Worm (Caenorhabditis elegans): ENCODE results near the gene clec-265.

clec-265 gene

DNA sequence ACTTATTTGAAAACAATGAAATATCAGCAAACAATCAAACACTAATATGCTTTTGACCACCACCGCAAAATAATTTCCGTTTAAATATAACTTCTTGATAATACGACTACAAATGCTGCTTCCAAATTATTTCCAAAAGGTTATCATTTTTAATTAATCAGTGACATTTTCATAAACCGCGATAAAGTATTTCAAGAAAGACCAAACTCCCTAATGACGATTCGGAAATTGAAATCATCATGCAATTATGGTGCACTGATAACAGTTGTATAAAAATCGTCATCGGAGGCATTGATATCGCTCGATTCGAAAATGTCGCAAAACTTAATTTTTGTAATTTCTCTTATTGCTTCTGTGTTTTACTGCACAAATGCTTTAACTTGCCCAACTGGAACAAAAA lies at the start of gene clec-265:
Gene clec-265, plus strand, starts transcription at position 300 of the 400 bp plus-strand sequence.
- no peak for TF ChIP-seq ama-1 (optimal IDR thresholded peaks at IDR 0.05)

DNA sequence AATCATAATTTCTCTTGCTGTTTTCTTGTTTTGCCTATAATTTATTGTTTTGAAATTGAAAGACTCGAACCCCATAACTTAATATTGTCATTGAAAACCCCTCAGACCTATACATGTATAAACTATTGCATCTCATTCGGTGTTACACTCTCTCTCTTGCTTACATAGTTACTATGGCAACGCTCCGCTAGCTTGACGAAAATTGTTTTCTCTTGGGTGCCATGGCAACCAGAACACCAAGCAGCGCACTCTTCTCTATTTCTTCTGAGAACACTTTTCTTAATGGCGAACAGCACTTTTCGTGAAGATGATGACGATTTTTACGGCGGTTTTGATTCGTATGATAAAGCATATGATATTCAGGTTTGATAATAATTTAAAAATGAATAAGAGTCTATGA lies 47.6 kb upstream of the clec-265 start, which contains the start of gene osm-5:
Gene osm-5, plus strand, starts transcription at position 268 of the 400 bp plus-strand sequence.
- TF ChIP-seq hmbx-1 (tag; optimal IDR thresholded peaks at IDR 0.05) (no peak), aly-1 (tag; optimal IDR thresholded peaks at IDR 0.05) (no peak), tbx-37 (GFP tag; conservative IDR thresholded peaks at IDR 0.05) (no peak), sea-1 (GFP tag; conservative IDR thresholded peaks at IDR 0.05) (no peak), hnd-1 (tag; optimal IDR thresholded peaks at IDR 0.05) (no peak), hmg-4 (GFP tag; optimal IDR thresholded peaks at IDR 0.05) (no peak), ceh-13 (GFP tag; optimal IDR thresholded peaks at IDR 0.05) (no peak), tra-4 (tag; optimal IDR thresholded peaks at IDR 0.05) (no peak)

DNA sequence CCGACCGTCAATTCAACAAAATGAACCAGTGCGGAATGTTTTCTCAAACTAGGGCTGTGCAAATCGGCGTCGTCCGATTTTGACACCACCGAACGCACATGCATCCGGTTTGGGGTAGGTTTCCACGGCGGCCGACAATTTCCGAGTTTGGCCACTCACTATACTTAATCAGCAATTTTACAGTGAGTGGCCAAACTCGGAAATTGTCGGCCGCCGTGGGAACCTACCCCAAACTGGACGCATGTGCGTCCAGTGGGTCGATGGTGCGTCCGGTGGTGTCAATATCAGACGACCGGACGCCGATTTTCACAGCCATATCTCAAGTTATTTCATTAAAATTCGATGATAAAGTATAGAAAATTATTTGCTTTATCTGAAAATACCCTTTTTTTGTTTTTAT lies 41.4 kb upstream of the clec-265 start:
- no peak for TF ChIP-seq hmg-4 (GFP tag; optimal IDR thresholded peaks at IDR 0.05)
- TF ChIP-seq tbx-37 (GFP tag; conservative IDR thresholded peaks at IDR 0.05), result no peak
- 0 out of 2 replicates have a peak, but pooled peaks have one; percentile 8 for TF ChIP-seq pes-1 (GFP tag; IDR thresholded peaks at IDR 0.05)
- no peak for TF ChIP-seq sea-1 (GFP tag; conservative IDR thresholded peaks at IDR 0.05)
- no peak for TF ChIP-seq ets-7 (tag; optimal IDR thresholded peaks at IDR 0.05)
- no peak for TF ChIP-seq tbx-11 (GFP tag; IDR thresholded peaks at IDR 0.05)

DNA sequence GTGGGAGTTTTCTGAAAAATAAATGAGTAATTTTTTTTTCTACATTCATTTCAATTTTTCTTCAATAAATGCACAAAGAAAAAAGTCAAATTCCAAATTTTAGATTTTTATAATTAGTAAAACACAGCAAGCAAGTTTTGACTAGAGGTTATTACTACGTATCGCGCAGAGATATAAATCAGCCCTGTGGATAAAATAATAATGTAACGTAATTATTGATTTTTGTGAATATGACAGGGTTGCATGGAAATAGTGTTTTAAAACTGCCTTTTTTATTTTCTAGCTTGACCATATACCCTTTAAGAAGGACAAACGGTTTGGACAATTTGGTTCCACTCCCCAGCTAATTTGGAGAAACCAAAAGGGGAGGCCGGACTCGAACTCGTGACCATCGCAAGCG lies 35.3 kb upstream of the clec-265 start:
- TF ChIP-seq scrt-1 (GFP tag; IDR thresholded peaks at IDR 0.05), result no peak
- TF ChIP-seq ceh-13 (GFP tag; optimal IDR thresholded peaks at IDR 0.05), result no peak
- no peak for TF ChIP-seq hmbx-1 (tag; optimal IDR thresholded peaks at IDR 0.05)
- TF ChIP-seq hmg-4 (GFP tag; optimal IDR thresholded peaks at IDR 0.05), result no peak
- no peak for TF ChIP-seq sea-1 (GFP tag; conservative IDR thresholded peaks at IDR 0.05)
- no peak for TF ChIP-seq tbx-37 (GFP tag; conservative IDR thresholded peaks at IDR 0.05)

DNA sequence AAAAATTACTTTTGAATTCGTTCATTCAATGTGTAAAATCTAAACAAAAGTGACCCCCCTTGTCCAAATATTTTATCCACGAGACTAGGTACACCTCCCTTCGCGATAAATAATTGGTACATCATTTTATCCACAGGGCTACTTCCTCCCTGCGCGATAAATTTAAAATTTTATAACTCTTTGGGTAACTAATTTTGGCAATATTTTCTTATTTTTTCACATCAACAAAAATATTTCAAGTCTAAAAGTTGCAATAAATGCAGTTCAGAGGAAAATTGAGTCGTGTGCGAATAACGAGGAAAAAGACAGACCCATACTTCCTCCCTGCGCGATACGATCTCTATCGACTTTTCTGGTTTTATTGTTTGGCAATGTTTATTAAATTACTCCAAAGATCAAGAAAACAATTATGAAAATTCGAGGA lies 34.6 kb upstream of the clec-265 start:
- TF ChIP-seq hnd-1 (tag; optimal IDR thresholded peaks at IDR 0.05), result peak; percentile 37
- peak; percentile 58; the same call in 1 of the 2 replicates for TF ChIP-seq tbx-37 (GFP tag; conservative IDR thresholded peaks at IDR 0.05)
- peak; percentile 76 for TF ChIP-seq pes-1 (GFP tag; IDR thresholded peaks at IDR 0.05)
- peak; percentile 67; the same call in 1 of the 2 replicates for TF ChIP-seq scrt-1 (GFP tag; IDR thresholded peaks at IDR 0.05)
- peak; percentile 80 for TF ChIP-seq hmg-4 (GFP tag; optimal IDR thresholded peaks at IDR 0.05)
- no peak for TF ChIP-seq aly-1 (tag; optimal IDR thresholded peaks at IDR 0.05)
- TF ChIP-seq hmbx-1 (tag; optimal IDR thresholded peaks at IDR 0.05), result no peak
- TF ChIP-seq ceh-13 (GFP tag; optimal IDR thresholded peaks at IDR 0.05), result no peak
- peak; percentile 5 for TF ChIP-seq B0310.2 (tag; optimal IDR thresholded peaks at IDR 0.05)
- TF ChIP-seq sea-1 (GFP tag; conservative IDR thresholded peaks at IDR 0.05), result no peak
- peak; percentile 55 for TF ChIP-seq ets-7 (tag; optimal IDR thresholded peaks at IDR 0.05)
- no peak for TF ChIP-seq ceh-36 (tag; optimal IDR thresholded peaks at IDR 0.05)
- no peak for TF ChIP-seq tra-4 (tag; optimal IDR thresholded peaks at IDR 0.05)
- peak; percentile 73 for TF ChIP-seq flt-1 (GFP tag; IDR thresholded peaks at IDR 0.05)
- TF ChIP-seq F13C5.2 (tag; optimal IDR thresholded peaks at IDR 0.05), result peak; percentile 94

DNA sequence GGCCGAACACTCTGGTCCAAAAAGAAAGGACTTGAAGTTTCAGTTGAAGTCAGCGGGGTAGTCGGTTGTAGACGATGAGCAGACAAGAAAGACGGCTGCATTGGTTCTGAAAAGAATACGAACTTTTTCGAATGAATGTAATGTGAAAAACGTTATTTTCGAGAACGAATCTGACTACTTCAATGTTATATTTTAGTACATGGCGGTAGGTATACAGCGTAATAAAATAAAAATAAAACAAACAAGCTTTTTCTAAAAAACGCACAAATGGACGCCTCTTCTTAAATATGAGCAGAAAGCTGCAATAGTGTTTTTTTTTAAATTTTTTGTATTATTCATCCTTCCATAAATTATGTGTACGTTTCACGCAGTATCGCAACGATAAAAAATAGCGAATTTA lies 31.9 kb upstream of the clec-265 start, which contains the start of gene Y41G9A.17:
Gene Y41G9A.17, minus strand, starts transcription at position 101 of the 400 bp plus-strand sequence.
- TF ChIP-seq aly-1 (tag; optimal IDR thresholded peaks at IDR 0.05) (no peak), sea-1 (GFP tag; conservative IDR thresholded peaks at IDR 0.05) (no peak), tbx-11 (GFP tag; IDR thresholded peaks at IDR 0.05) (no peak), ama-1 (optimal IDR thresholded peaks at IDR 0.05) (no peak), scrt-1 (GFP tag; IDR thresholded peaks at IDR 0.05) (no peak), hmg-4 (GFP tag; optimal IDR thresholded peaks at IDR 0.05) (no peak), hnd-1 (tag; optimal IDR thresholded peaks at IDR 0.05) (no peak), F13C5.2 (tag; optimal IDR thresholded peaks at IDR 0.05) (no peak), tbx-37 (GFP tag; conservative IDR thresholded peaks at IDR 0.05) (no peak), ceh-13 (GFP tag; optimal IDR thresholded peaks at IDR 0.05) (no peak), ets-7 (tag; optimal IDR thresholded peaks at IDR 0.05) (no peak), hmbx-1 (tag; optimal IDR thresholded peaks at IDR 0.05) (no peak), pes-1 (GFP tag; IDR thresholded peaks at IDR 0.05) (no peak), ceh-36 (tag; optimal IDR thresholded peaks at IDR 0.05) (no peak), flt-1 (GFP tag; IDR thresholded peaks at IDR 0.05) (no peak), B0310.2 (tag; optimal IDR thresholded peaks at IDR 0.05) (no peak), tra-4 (tag; optimal IDR thresholded peaks at IDR 0.05) (no peak)

DNA sequence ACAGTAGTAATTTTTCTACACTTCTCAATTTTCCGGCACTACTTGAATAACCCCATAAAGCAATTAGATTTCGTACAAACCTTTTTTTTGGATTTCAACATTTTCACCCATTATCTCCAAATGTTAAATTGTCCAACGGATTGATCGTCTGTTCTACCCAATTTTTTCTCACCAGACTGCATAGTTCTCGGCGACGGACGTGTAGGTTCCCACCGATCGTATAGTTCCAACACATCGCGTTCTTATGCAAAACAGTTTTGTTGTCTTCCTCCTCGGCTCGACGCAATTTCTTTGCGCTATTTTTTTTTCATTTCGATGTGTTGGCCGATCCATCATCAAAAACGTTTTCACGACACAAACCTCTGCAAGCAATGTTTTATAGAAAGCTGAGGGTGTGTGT lies 27.9 kb upstream of the clec-265 start, which contains the start of gene Y41G9A.6:
Gene Y41G9A.6, minus strand, starts transcription at position 101 of the 400 bp plus-strand sequence.
- no peak for TF ChIP-seq hnd-1 (tag; optimal IDR thresholded peaks at IDR 0.05)
- no peak for TF ChIP-seq ets-7 (tag; optimal IDR thresholded peaks at IDR 0.05)
- TF ChIP-seq hmbx-1 (tag; optimal IDR thresholded peaks at IDR 0.05), result no peak
- no peak for TF ChIP-seq pes-1 (GFP tag; IDR thresholded peaks at IDR 0.05)
- no peak for TF ChIP-seq ceh-13 (GFP tag; optimal IDR thresholded peaks at IDR 0.05)
- TF ChIP-seq sea-1 (GFP tag; conservative IDR thresholded peaks at IDR 0.05), result no peak
- no peak for TF ChIP-seq B0310.2 (tag; optimal IDR thresholded peaks at IDR 0.05)
- no peak for TF ChIP-seq tbx-11 (GFP tag; IDR thresholded peaks at IDR 0.05)
- no peak for TF ChIP-seq aly-1 (tag; optimal IDR thresholded peaks at IDR 0.05)

DNA sequence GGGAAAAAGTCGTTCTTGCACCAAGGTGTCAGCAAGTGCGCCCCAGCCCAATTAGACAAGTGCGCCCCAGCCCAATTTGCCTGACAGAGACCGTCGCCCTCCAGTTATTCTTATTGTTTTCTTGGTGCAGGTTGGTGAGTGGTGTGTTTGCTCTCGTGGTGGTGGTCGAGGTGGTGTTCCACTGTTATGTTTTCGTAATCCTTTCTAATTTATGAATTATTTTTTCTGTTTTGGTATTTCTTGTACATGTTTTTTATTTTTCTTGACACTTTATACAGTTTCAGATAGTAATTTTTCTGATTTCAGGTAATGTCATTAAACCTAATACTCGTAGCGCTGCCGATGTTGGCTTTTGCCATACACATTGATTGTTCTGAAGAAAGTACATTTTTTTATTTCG lies 22.4 kb upstream of the clec-265 start, which contains the start of gene Y48D7A.1:
Gene Y48D7A.1, plus strand, starts transcription at position 301 of the 400 bp plus-strand sequence.
- TF ChIP-seq ceh-36 (tag; optimal IDR thresholded peaks at IDR 0.05), result no peak
